Worm (Caenorhabditis elegans) whole organism, mixed stage, embryonic: ENCODE results near the gene Y26G10.6.

Experiments
- M03D4.4 ChIP-seq: sonication (generic microtip); optimal IDR thresholded peaks from 2 replicates; lab custom pipeline; 2017; ENCODE audit warnings: mild to moderate bottlenecking, missing genetic modification characterization, missing compliant biosample characterization
- bed-3 ChIP-seq: fragments of 200-800 bp; sonication (Bioruptor generic); optimal IDR thresholded peaks from 3 replicates; lab custom pipeline; 2018; ENCODE audit warnings: mild to moderate bottlenecking, missing genetic modification characterization, moderate library complexity, missing compliant biosample characterization
- blmp-1 ChIP-seq: fragments of 150-350 bp; optimal IDR thresholded peaks from 2 replicates; lab custom pipeline; 2014; ENCODE audit warnings: missing biosample characterization, missing genetic modification characterization
- ceh-39 ChIP-seq: fragments of 150-350 bp; optimal IDR thresholded peaks from 2 replicates; lab custom pipeline; 2014; ENCODE audit warnings: missing biosample characterization, missing genetic modification characterization
- ceh-83 ChIP-seq: fragments of 200-800 bp; sonication (Bioruptor generic); optimal IDR thresholded peaks from 2 replicates; lab custom pipeline; 2018; ENCODE audit warnings: mild to moderate bottlenecking, missing genetic modification characterization, missing compliant biosample characterization
- ces-1 ChIP-seq: fragments of 150-350 bp; optimal IDR thresholded peaks from 2 replicates; lab custom pipeline; 2014; ENCODE audit warnings: missing biosample characterization, missing genetic modification reagents, missing genetic modification characterization
- cnd-1 ChIP-seq: fragments of 200-800 bp; sonication (Bioruptor generic); optimal IDR thresholded peaks from 2 replicates; lab custom pipeline; 2018; ENCODE audit warnings: mild to moderate bottlenecking, missing genetic modification characterization, missing compliant biosample characterization
- drap-1 ChIP-seq: fragments of 200-800 bp; sonication (Bioruptor generic); optimal IDR thresholded peaks from 3 replicates; lab custom pipeline; 2018; ENCODE audit warnings: mild to moderate bottlenecking, missing genetic modification characterization, missing compliant biosample characterization
- elt-1 ChIP-seq: sonication (generic microtip); optimal IDR thresholded peaks from 2 replicates; lab custom pipeline; 2017; ENCODE audit warnings: missing genetic modification characterization, mild to moderate bottlenecking, missing compliant biosample characterization, antibody characterized with exemption, moderate library complexity, borderline replicate concordance; ENCODE audit not compliant: insufficient read depth
- elt-3 ChIP-seq: fragments of 150-350 bp; optimal IDR thresholded peaks from 2 replicates; lab custom pipeline; 2014; ENCODE audit warnings: missing biosample characterization, missing genetic modification characterization
- flh-1 ChIP-seq: fragments of 200-800 bp; sonication (Bioruptor generic); optimal IDR thresholded peaks from 2 replicates; lab custom pipeline; 2018; ENCODE audit warnings: mild to moderate bottlenecking, missing genetic modification characterization, moderate library complexity, missing compliant biosample characterization
- hlh-1 ChIP-seq: fragments of 150-350 bp; optimal IDR thresholded peaks from 2 replicates; lab custom pipeline; 2014; ENCODE audit warnings: missing biosample characterization, missing genetic modification reagents, missing genetic modification characterization
- lin-13 ChIP-seq: fragments of 150-350 bp; optimal IDR thresholded peaks from 2 replicates; lab custom pipeline; 2014; ENCODE audit warnings: missing biosample characterization, missing genetic modification characterization
- lin-32 ChIP-seq: fragments of 200-800 bp; sonication (Bioruptor generic); optimal IDR thresholded peaks from 2 replicates; lab custom pipeline; 2018; ENCODE audit warnings: mild to moderate bottlenecking, missing genetic modification characterization, missing compliant biosample characterization
- lsy-2 ChIP-seq: fragments of 150-350 bp; optimal IDR thresholded peaks from 2 replicates; lab custom pipeline; 2014; ENCODE audit warnings: missing biosample characterization, missing genetic modification characterization
- mab-5 ChIP-seq: fragments of 150-350 bp; optimal IDR thresholded peaks from 2 replicates; lab custom pipeline; 2014; ENCODE audit warnings: missing biosample characterization, missing genetic modification characterization
- mep-1 ChIP-seq: fragments of 150-350 bp; optimal IDR thresholded peaks from 2 replicates; lab custom pipeline; 2017; ENCODE audit warnings: missing biosample characterization, missing genetic modification reagents, missing genetic modification characterization, inconsistent platforms
- mls-2 ChIP-seq: sonication (generic microtip); optimal IDR thresholded peaks from 2 replicates; lab custom pipeline; 2016; ENCODE audit warnings: mild to moderate bottlenecking, missing genetic modification characterization, moderate library complexity, missing compliant biosample characterization
- nhr-12 ChIP-seq: fragments of 150-350 bp; optimal IDR thresholded peaks from 2 replicates; lab custom pipeline; 2014; ENCODE audit warnings: missing biosample characterization, missing genetic modification characterization
- nhr-2 ChIP-seq: fragments of 150-350 bp; optimal IDR thresholded peaks from 2 replicates; lab custom pipeline; 2014; ENCODE audit warnings: missing biosample characterization, missing genetic modification characterization
- nhr-237 ChIP-seq: fragments of 150-350 bp; optimal IDR thresholded peaks from 2 replicates; lab custom pipeline; 2014; ENCODE audit warnings: missing biosample characterization, missing genetic modification characterization
- nhr-28 ChIP-seq: fragments of 150-350 bp; optimal IDR thresholded peaks from 2 replicates; lab custom pipeline; 2014; ENCODE audit warnings: missing biosample characterization, missing genetic modification characterization
- nhr-76 ChIP-seq: sonication (generic microtip); optimal IDR thresholded peaks from 2 replicates; lab custom pipeline; 2017; ENCODE audit warnings: missing biosample characterization, missing genetic modification characterization
- pha-4 ChIP-seq: fragments of 150-350 bp; optimal IDR thresholded peaks from 2 replicates; lab custom pipeline; 2018; ENCODE audit warnings: missing biosample characterization, missing genetic modification reagents, missing genetic modification characterization
- sem-2 ChIP-seq: fragments of 200-800 bp; sonication (Bioruptor generic); optimal IDR thresholded peaks from 2 replicates; lab custom pipeline; 2018; ENCODE audit warnings: mild to moderate bottlenecking, missing genetic modification characterization, missing compliant biosample characterization
- snpc-4 ChIP-seq: fragments of 150-350 bp; optimal IDR thresholded peaks from 2 replicates; lab custom pipeline; 2014; ENCODE audit warnings: missing biosample characterization, missing genetic modification characterization
- sptf-1 ChIP-seq: sonication (generic microtip); optimal IDR thresholded peaks from 2 replicates; lab custom pipeline; 2017; ENCODE audit warnings: mild to moderate bottlenecking, missing genetic modification characterization, moderate library complexity, missing compliant biosample characterization
- tbx-8 ChIP-seq: fragments of 200-800 bp; sonication (Bioruptor generic); optimal IDR thresholded peaks from 2 replicates; lab custom pipeline; 2018; ENCODE audit warnings: mild to moderate bottlenecking, missing genetic modification characterization, moderate library complexity, missing compliant biosample characterization
- unc-120 ChIP-seq: sonication (generic microtip); optimal IDR thresholded peaks from 2 replicates; lab custom pipeline; 2017; ENCODE audit warnings: missing genetic modification characterization, missing compliant biosample characterization; ENCODE audit not compliant: poor library complexity, severe bottlenecking
- unc-39 ChIP-seq: fragments of 150-350 bp; optimal IDR thresholded peaks from 2 replicates; lab custom pipeline; 2014; ENCODE audit warnings: missing biosample characterization, missing genetic modification characterization
- zip-8 ChIP-seq: fragments of 150-350 bp; optimal IDR thresholded peaks from 2 replicates; lab custom pipeline; 2014; ENCODE audit warnings: missing biosample characterization, missing genetic modification characterization

Y26G10.6 gene

ce11 chrV:17700728-17701262 is 1.0 kb downstream of the Y26G10.6 start, which contains the start of the genes Y26G10.5 and srh-32:
Y26G10.5 (minus strand) TSS chrV:17700828.
srh-32 (plus strand) TSS chrV:17701212.
- TF ChIP-seq sptf-1 (tag; lab: Kevin White, UChicago) (no peak), mab-5 (tag; lab: Kevin White, UChicago) (no peak), nhr-237 (no peak), bed-3 (no peak), ces-1 (GFP tag; lab: Kevin White, UChicago) (no peak)

- TF ChIP-seq zip-8 (tag; lab: Kevin White, UChicago) (no peak), elt-3 (tag; lab: Kevin White, UChicago) (no peak), nhr-28 (no peak), bed-3 (no peak), blmp-1 (tag; lab: Kevin White, UChicago) (no peak), snpc-4 (no peak), sem-2 (no peak), hlh-1 (no peak), mep-1 (no peak), nhr-237 (no peak)
Observed at ce11 chrV:17705814-17706213, 6.1 kb downstream of the Y26G10.6 start, which contains the start of gene W06D12.6. W06D12.6 (plus strand) TSS chrV:17706114.

DNA sequence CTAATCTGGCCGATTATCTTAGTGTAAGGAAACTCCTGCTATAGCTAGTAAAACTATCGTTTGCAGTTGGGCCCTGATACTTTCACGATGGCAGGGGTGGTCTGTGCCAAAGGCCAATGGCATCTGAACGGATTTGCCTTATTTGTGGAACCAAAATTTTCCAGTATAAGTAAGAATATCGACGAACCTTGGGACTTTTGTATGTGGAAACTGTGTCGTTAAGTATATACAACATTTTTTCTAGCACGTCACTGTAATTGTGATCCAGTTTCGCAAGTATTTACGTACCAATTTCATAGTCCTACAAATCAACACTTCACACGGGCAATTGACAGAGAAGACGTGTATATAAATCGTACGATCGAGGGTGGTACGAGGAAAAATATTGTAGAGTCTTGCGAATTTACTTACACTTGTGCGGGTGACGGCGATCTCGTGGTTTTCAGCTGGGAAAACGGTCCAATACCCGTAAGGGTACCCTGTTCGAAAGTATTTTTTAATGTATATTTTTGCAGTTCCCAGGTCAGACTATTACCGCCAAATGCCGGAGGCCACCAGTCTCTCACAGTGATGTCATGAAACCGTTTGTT is 6.6 kb downstream of the Y26G10.6 start:
- TF ChIP-seq sem-2 (no peak), mab-5 (tag; lab: Kevin White, UChicago) (no peak), lsy-2 (tag; lab: Kevin White, UChicago) (no peak), cnd-1 (tag; lab: Kevin White, UChicago) (no peak), pha-4 (tag; lab: Kevin White, UChicago) (no peak), drap-1 (GFP tag; lab: Kevin White, UChicago) (no peak), elt-1 (tag; lab: Kevin White, UChicago) (no peak), M03D4.4 (tag; lab: Kevin White, UChicago) (no peak), blmp-1 (tag; lab: Kevin White, UChicago) (no peak), lin-13 (tag; lab: Kevin White, UChicago) (no peak), mls-2 (no peak), bed-3 (no peak), nhr-28 (no peak), nhr-76 (tag; lab: Kevin White, UChicago) (no peak), elt-3 (tag; lab: Kevin White, UChicago) (no peak), snpc-4 (no peak)
- TF ChIP-seq, all 35 proteins: peak for 0

- TF ChIP-seq sptf-1 (tag; lab: Kevin White, UChicago) (no peak), elt-1 (tag; lab: Kevin White, UChicago) (no peak)
Observed at ce11 chrV:17707022-17707421, 7.3 kb downstream of the Y26G10.6 start, which contains the start of gene srh-31. srh-31 (plus strand) TSS chrV:17707322.

DNA sequence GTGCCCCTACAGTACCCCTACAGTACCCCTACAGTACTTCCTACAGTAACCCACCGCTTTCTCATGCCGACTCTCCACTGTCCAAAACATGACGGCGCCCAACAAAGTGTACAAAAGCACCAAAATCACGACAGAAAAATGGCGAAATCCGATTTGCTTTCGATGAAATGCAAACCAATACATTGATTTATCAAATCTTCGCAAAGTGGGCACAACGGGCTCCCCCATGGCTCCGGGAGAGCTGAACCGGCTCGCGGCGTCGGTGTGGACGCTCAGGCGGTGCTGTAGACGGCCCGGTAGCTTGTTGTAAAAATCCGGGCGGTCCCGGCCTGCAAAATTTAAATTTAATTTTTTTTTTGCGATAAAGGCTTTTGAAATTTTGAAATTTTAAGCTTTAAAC is 12.6 kb downstream of the Y26G10.6 start:
- TF ChIP-seq lin-32 (GFP tag; lab: Kevin White, UChicago) (no peak), tbx-8 (GFP tag; lab: Kevin White, UChicago) (no peak), hlh-1 (no peak), mls-2 (no peak), flh-1 (GFP tag; lab: Kevin White, UChicago) (no peak), cnd-1 (tag; lab: Kevin White, UChicago) (no peak), bed-3 (no peak), ces-1 (GFP tag; lab: Kevin White, UChicago) (no peak), M03D4.4 (tag; lab: Kevin White, UChicago) (no peak), sem-2 (no peak), zip-8 (tag; lab: Kevin White, UChicago) (no peak), nhr-12 (tag; lab: Kevin White, UChicago) (no peak), sptf-1 (tag; lab: Kevin White, UChicago) (no peak), nhr-2 (tag; lab: Kevin White, UChicago) (no peak), mab-5 (tag; lab: Kevin White, UChicago) (no peak)

DNA sequence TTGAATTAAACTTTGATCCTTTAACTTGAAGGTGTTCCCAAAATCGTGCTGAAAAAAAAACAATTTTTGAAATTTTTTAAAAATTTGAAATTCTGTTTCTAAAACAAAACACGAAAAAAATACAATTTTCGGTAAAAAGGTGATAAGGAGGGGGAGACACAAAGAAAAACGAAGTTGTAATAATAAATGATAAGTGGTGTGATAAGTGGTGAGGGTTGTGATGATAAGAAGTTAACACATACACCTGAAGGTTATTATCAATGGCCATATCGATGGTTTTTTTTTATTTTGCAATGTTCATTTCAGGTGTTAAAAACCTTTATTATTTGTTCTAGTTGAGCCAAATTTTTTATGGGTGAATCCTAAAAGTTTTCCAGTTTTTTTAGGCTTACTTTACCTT is 14.6 kb downstream of the Y26G10.6 start, which contains the start of gene twk-33:
TSS of gene twk-33 (minus strand) at position 48 of the 400 bp plus-strand sequence.
- TF ChIP-seq unc-39 (tag; lab: Kevin White, UChicago) (no peak), zip-8 (tag; lab: Kevin White, UChicago) (no peak), ceh-83 (no peak), elt-1 (tag; lab: Kevin White, UChicago) (no peak), hlh-1 (no peak), M03D4.4 (tag; lab: Kevin White, UChicago) (no peak), mls-2 (no peak), unc-120 (no peak), pha-4 (tag; lab: Kevin White, UChicago) (no peak), lin-13 (tag; lab: Kevin White, UChicago) (no peak), bed-3 (no peak), sptf-1 (tag; lab: Kevin White, UChicago) (no peak), blmp-1 (tag; lab: Kevin White, UChicago) (no peak), nhr-28 (no peak), ces-1 (GFP tag; lab: Kevin White, UChicago) (no peak), ceh-39 (tag; lab: Kevin White, UChicago) (no peak), nhr-2 (tag; lab: Kevin White, UChicago) (no peak), nhr-12 (tag; lab: Kevin White, UChicago) (no peak), lin-32 (GFP tag; lab: Kevin White, UChicago) (no peak), cnd-1 (tag; lab: Kevin White, UChicago) (no peak)
